Worm (Caenorhabditis elegans): ENCODE results near the gene Y75B7AR.1.

Gene Y75B7AR.1

ce11 chrV:1342712-1343111 is 50.1 kb downstream of the Y75B7AR.1 start:
- TF ChIP-seq skn-1 (tag; optimal IDR thresholded peaks at IDR 0.05) = no peak
- TF ChIP-seq dmd-4 (tag; optimal IDR thresholded peaks at IDR 0.05) = no peak
- no peak for TF ChIP-seq ZK546.5 (tag; optimal IDR thresholded peaks at IDR 0.05)
- TF ChIP-seq ceh-16 (tag; optimal IDR thresholded peaks at IDR 0.05) = no peak
- TF ChIP-seq ztf-4 (tag; optimal IDR thresholded peaks at IDR 0.05) = no peak
- TF ChIP-seq alr-1 (tag; optimal IDR thresholded peaks at IDR 0.05) = no peak
- no peak for TF ChIP-seq peb-1 (tag; optimal IDR thresholded peaks at IDR 0.05)
- TF ChIP-seq snpc-4 (tag; optimal IDR thresholded peaks at IDR 0.05) = no peak
- no peak for TF ChIP-seq nhr-77 (tag; optimal IDR thresholded peaks at IDR 0.05)
- TF ChIP-seq gmeb-1 (tag; optimal IDR thresholded peaks at IDR 0.05) = no peak
- no peak for TF ChIP-seq ama-1 (optimal IDR thresholded peaks at IDR 0.05)
- TF ChIP-seq sma-3 (GFP tag; optimal IDR thresholded peaks at IDR 0.05) = no peak
- no peak for TF ChIP-seq ztf-11 (tag; optimal IDR thresholded peaks at IDR 0.05)
- no peak for TF ChIP-seq nhr-10 (tag; optimal IDR thresholded peaks at IDR 0.05)
- TF ChIP-seq mab-5 (tag; optimal IDR thresholded peaks at IDR 0.05) = no peak
- TF ChIP-seq elt-3 (tag; optimal IDR thresholded peaks at IDR 0.05) = no peak
- no peak for TF ChIP-seq R02D3.7 (tag; optimal IDR thresholded peaks at IDR 0.05)
- no peak for TF ChIP-seq egl-27 (tag; optimal IDR thresholded peaks at IDR 0.05)
- no peak for TF ChIP-seq elt-1 (tag; optimal IDR thresholded peaks at IDR 0.05)

- TF ChIP-seq zag-1 (tag; optimal IDR thresholded peaks at IDR 0.05) (no peak), sma-9 (GFP tag; optimal IDR thresholded peaks at IDR 0.05) (peak; percentile 9), sma-9 (tag; optimal IDR thresholded peaks at IDR 0.05) (no peak), nhr-237 (tag; optimal IDR thresholded peaks at IDR 0.05) (no peak), unc-62 (GFP tag; optimal IDR thresholded peaks at IDR 0.05) (no peak), ztf-11 (tag; optimal IDR thresholded peaks at IDR 0.05) (no peak), ZK546.5 (tag; optimal IDR thresholded peaks at IDR 0.05) (no peak)
Observed at ce11 chrV:1341276-1342050, 51.3 kb downstream of the Y75B7AR.1 start.

Data from whole organism, L2 larva.